Fruit fly (Drosophila melanogaster): ENCODE results near the gene CG10237.

CG10237 gene

DNA sequence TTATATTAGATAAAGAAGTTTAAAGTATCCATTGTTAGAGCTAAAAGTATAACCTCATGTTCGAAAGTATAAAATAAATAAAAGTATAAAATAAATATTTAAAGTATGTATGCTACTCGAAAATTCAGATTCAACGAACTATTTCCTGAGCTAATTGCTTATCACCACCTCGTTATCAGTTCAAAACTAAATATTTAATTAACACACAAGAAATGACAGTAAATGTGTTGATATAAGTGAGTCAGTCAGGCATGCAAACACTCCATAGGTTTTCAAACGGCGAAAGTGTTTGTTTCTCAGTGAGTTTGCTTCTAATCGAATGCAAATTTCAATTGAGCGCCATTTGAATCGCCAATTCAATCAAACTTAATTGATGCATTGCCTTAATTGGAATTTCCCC, 8.3 kb downstream of the CG10237 start (continued):
- peak; percentile 13 for TF ChIP-seq stwl (tag; optimal IDR thresholded peaks at IDR 0.05)
- no peak for TF ChIP-seq sob (GFP tag; IDR thresholded peaks at IDR 0.05)
- no peak for TF ChIP-seq her (GFP tag; optimal IDR thresholded peaks at IDR 0.05)
- peak; percentile 62 for TF ChIP-seq gsb-n (tag; optimal IDR thresholded peaks at IDR 0.05)
- no peak for TF ChIP-seq CG2129 (GFP tag; IDR thresholded peaks at IDR 0.05; ENCODE audit: partially characterized antibody)
- TF ChIP-seq gce (GFP tag; IDR thresholded peaks at IDR 0.05), result no peak
- no peak for TF ChIP-seq Mes4 (GFP tag; optimal IDR thresholded peaks at IDR 0.05)
- peak; percentile 51; the same call in 1 of the 2 replicates for TF ChIP-seq onecut (GFP tag; IDR thresholded peaks at IDR 0.05)
- TF ChIP-seq fru (optimal IDR thresholded peaks at IDR 0.05), result no peak
- peak; percentile 66 for TF ChIP-seq CG31365 (tag; optimal IDR thresholded peaks at IDR 0.05)
- TF ChIP-seq CG10321 (GFP tag; IDR thresholded peaks at IDR 0.05), result no peak
- TF ChIP-seq caup (GFP tag; optimal IDR thresholded peaks at IDR 0.05; ENCODE audit: severe bottlenecking), result peak; percentile 43
- TF ChIP-seq Taf1 (GFP tag; IDR thresholded peaks at IDR 0.05), result no peak
- no peak for TF ChIP-seq inv (GFP tag; IDR thresholded peaks at IDR 0.05; ENCODE audit: partially characterized antibody)
- no peak for TF ChIP-seq CG4360 (GFP tag; IDR thresholded peaks at IDR 0.05)
- peak; percentile 64 for TF ChIP-seq CG17829 (tag; optimal IDR thresholded peaks at IDR 0.05)
- no peak for TF ChIP-seq Dip2 (GFP tag; IDR thresholded peaks at IDR 0.05)
- no peak for TF ChIP-seq CG42726 (GFP tag; IDR thresholded peaks at IDR 0.05; ENCODE audit: partially characterized antibody)
- no peak for TF ChIP-seq CG12744 (GFP tag; optimal IDR thresholded peaks at IDR 0.05)
- TF ChIP-seq CG7357 (GFP tag; IDR thresholded peaks at IDR 0.05), result no peak
- peak; percentile 52 for TF ChIP-seq CG3281 (GFP tag; optimal IDR thresholded peaks at IDR 0.05)
- TF ChIP-seq gem (tag; optimal IDR thresholded peaks at IDR 0.05), result peak; percentile 67
- TF ChIP-seq CG3065 (GFP tag; optimal IDR thresholded peaks at IDR 0.05), result no peak
- TF ChIP-seq esg (GFP tag; conservative IDR thresholded peaks at IDR 0.05), result no peak
- no peak for TF ChIP-seq CG2116 (GFP tag; optimal IDR thresholded peaks at IDR 0.05)
- no peak for TF ChIP-seq CG30020 (tag; optimal IDR thresholded peaks at IDR 0.05)
- TF ChIP-seq nom (GFP tag; optimal IDR thresholded peaks at IDR 0.05), result no peak
- TF ChIP-seq CG14965 (GFP tag; optimal IDR thresholded peaks at IDR 0.05; ENCODE audit: borderline replicate concordance), result no peak
- no peak for TF ChIP-seq C15 (GFP tag; IDR thresholded peaks at IDR 0.05)
- TF ChIP-seq CG3847 (GFP tag; IDR thresholded peaks at IDR 0.05), result no peak
- TF ChIP-seq CG14667 (GFP tag; IDR thresholded peaks at IDR 0.05), result no peak
- TF ChIP-seq ssp (GFP tag; IDR thresholded peaks at IDR 0.05), result no peak
- peak; percentile 65; the same call in 1 of the 2 replicates for TF ChIP-seq ara (GFP tag; IDR thresholded peaks at IDR 0.05)
- TF ChIP-seq nerfin-2 (GFP tag; IDR thresholded peaks at IDR 0.05; ENCODE audit: partially characterized antibody), result no peak
- peak; percentile 48 for TF ChIP-seq CG10267 (tag; optimal IDR thresholded peaks at IDR 0.05)
- TF ChIP-seq CG9797 (GFP tag; optimal IDR thresholded peaks at IDR 0.05), result no peak
- peak; percentile 75 for TF ChIP-seq CG8359 (GFP tag; optimal IDR thresholded peaks at IDR 0.05; ENCODE audit: borderline replicate concordance)
- TF ChIP-seq D (optimal IDR thresholded peaks at IDR 0.05), result no peak
- TF ChIP-seq D (GFP tag; optimal IDR thresholded peaks at IDR 0.05), result peak; percentile 64
- no peak for TF ChIP-seq Deaf1 (tag; optimal IDR thresholded peaks at IDR 0.05)
- TF ChIP-seq CG31388 (GFP tag; optimal IDR thresholded peaks at IDR 0.05), result no peak
- peak; percentile 60 for TF ChIP-seq pfk (GFP tag; optimal IDR thresholded peaks at IDR 0.05)
- TF ChIP-seq dm (GFP tag; optimal IDR thresholded peaks at IDR 0.05), result no peak
- peak; percentile 24 for TF ChIP-seq CG5180 (GFP tag; optimal IDR thresholded peaks at IDR 0.05)
- no peak for TF ChIP-seq yki (optimal IDR thresholded peaks at IDR 0.05)
- no peak for TF ChIP-seq CG4730 (GFP tag; IDR thresholded peaks at IDR 0.05)
- TF ChIP-seq Stat92E (GFP tag; optimal IDR thresholded peaks at IDR 0.05), result no peak
- peak; percentile 55 for TF ChIP-seq kah (GFP tag; optimal IDR thresholded peaks at IDR 0.05)
- no peak for TF ChIP-seq br (optimal IDR thresholded peaks at IDR 0.05)
- no peak for TF ChIP-seq sim (GFP tag; IDR thresholded peaks at IDR 0.05)
- TF ChIP-seq Doc2 (GFP tag; IDR thresholded peaks at IDR 0.05), result no peak
- no peak for TF ChIP-seq Side (GFP tag; optimal IDR thresholded peaks at IDR 0.05)
